Worm (Caenorhabditis elegans): ENCODE results near the gene ifas-2.

- TF ChIP-seq cog-1 (tag; optimal IDR thresholded peaks at IDR 0.05) (no peak), ztf-29 (GFP tag; IDR thresholded peaks at IDR 0.05) (no peak), med-1 (GFP tag; optimal IDR thresholded peaks at IDR 0.05; ENCODE audit: insufficient read depth) (no peak), flt-1 (GFP tag; IDR thresholded peaks at IDR 0.05) (no peak)
These were observed 30.7 kb downstream of the ifas-2 start, which contains the start of the genes clec-31 and clec-22 for ce11 chrV:16857977-16858479.

All from whole organism, midembryonic.